Fruit fly (Drosophila melanogaster) whole organism, larva: Measurements from ENCODE around the gene CG42337.
A peak's percentile ranks its signal among the peaks of the same experiment; 100 is the strongest.

ENCODE experiments used
- noc ChIP-seq: fragments of 200-800 bp; sonication (Bioruptor generic); optimal IDR thresholded peaks from 3 replicates; lab custom pipeline; 2019; ENCODE audit warnings: missing biosample characterization, mild to moderate bottlenecking, missing genetic modification characterization, moderate library complexity

The CG42337 gene

DNA sequence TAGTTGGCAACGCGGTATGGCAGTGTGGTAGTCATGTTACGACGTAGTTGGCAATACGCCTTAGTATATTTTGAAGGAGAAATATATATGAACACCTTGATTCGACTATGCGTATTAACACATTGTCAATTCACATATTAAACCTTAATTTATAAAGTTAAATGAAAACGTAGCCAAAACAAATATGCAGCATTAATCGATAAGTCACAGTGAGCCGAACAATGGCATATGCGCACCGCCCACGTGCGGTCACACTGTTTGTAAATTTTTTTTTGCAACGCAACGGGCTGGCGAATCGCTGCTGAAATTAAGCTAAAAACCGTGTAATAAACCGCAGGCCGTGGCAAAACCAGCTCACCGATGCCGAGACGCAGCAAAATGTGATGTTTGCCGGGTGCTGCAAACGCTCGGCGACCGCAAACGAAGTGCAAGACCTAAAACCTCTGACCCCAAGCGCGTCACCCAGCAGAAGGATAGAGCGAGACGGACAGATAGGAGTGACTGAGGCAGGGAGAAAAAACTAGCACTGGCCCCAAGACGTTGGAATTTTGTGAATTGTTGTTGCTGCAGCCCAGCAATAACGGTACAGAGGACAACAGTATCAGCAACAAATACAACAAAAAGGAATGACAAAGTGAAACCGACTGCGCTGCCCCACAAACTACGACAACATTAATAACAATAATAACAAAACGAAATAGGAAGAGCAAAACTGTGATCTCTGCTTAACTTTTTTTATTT is 17.5 kb downstream of the CG42337 start:
- peak; percentile 17 for TF ChIP-seq noc

DNA sequence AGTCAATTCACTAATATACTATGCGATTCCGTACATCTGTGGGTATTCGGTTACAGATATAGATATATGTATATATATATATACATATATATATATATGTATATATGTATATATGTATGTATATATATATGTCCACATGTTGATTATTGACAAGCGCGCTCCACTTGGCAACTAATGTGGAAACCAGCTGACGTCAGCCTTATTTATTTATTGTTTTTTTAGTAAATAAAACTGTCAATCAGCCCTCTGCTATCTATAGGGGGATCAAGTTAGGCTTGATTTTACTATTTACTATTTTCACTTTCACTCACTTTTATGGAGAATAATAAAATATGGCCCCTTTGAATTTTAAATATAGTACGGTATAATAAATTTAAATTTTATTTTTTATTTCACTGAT is 18.2 kb downstream of the CG42337 start:
- TF ChIP-seq noc, result no peak

DNA sequence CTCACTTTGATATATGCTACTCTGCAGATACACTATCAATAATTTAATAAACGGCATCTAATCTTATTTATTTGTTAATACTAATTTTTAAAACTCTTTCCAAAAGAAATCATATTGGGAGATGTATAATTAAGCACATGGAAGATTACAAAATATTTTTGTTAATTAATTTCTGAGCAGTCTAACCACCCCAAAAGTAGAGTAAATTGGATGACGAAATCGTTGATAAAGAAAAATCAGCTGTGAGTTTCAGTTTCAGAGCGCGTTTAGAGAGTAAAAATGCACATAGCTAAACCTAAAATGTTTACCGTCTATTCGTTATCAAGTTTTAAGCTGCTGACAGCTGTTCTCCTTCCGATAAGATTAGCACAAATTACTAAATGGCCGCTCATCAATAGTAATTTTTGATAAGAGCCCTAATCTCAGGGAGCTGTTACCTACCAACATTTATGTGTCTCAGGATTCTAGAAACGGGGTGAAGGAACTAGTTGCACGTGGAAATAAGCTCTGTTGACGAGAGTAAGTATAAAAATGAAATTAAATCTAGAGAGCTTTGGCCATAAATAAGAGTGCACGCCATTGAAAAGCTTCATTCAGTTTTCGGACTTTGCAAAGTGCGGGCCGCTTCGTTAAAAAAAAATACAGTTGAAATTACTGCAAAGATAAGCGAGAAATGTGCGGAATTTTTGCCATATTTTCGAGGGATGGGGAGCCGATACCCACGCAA is 20.5 kb downstream of the CG42337 start, which contains the start of the genes chb and AsnS:
TSS of gene chb (plus strand) at position 327 of the 727 bp plus-strand sequence.
TSS of gene AsnS (plus strand) at position 592 of the 727 bp plus-strand sequence.
- TF ChIP-seq noc, result peak; percentile 95

- peak; percentile 93 for TF ChIP-seq noc
Measured at dm6 chr3L:21171905-21172304, 21.3 kb downstream of the CG42337 start, which contains the start of gene Ac78C. Ac78C (minus strand) TSS chr3L:21171930.

DNA sequence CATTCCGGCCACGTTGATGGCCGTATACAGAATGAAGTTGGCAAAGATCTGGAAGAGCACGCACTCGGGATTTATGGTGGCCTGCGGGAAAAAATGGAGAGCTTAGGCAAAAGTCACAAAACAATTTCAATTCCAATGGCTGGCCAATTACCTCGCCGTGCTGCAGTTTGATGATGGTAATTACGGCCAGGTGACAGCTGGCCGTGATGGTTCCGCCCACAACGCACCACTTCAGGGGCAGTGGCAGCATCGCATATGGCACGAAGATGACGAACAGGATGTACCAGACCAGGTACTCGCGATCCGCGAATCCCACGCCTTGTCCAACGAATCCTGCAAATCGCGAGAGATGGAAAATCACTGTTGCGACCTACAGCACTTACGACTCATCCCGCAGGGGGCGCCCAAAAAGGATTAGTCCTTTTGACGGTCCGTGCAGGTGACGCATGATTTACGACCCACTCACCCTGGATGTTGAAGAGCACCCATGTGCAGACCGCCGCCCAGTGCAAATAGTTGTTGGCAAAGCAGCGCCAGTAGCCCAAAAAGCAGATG is 47.2 kb downstream of the CG42337 start:
- TF ChIP-seq noc, result no peak

DNA sequence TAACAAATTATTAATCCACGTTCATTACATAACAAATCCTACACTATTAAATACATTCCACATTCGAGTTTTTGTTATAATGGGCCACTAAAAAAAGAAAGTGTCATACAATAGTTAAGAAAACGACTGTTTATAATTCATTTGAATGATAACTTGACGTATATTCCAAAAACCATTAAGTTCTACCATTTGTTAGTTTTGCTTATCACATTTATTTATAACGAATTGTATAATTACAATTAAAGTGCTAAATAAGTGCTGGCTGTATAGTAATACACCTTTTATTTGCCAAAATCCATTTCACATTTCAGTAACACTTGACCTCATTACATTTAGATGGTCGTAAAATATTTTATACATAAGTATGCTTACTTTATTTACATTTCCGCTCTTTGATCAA is 56.9 kb downstream of the CG42337 start, which contains the start of gene CG10565:
TSS of gene CG10565 (minus strand) at position 101 of the 400 bp plus-strand sequence.
- TF ChIP-seq noc, result no peak

DNA sequence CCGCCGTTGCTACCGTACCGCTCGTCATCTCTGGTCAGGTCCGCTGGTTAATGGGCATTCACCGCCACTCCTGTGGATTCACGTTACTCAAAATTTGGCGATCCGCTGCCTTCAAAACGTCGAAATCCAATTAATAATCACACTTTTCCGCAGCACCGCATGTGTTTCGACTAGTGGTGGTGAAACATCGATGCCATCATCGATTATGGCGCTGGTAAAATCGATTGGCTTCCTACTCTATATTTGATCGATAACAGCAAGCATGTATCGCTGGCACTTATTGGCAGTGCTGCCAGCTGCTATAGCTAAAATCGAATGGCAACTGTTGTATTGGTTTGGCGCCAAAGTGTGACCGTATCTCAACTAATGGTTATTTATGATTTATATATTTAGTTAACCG is 57.3 kb downstream of the CG42337 start:
- no peak for TF ChIP-seq noc
